Fruit fly (Drosophila melanogaster): ENCODE results near the gene CG3402.

CG3402 gene

dm6 chr3L:697724-698123, 45.0 kb upstream of the CG3402 start:
- TF ChIP-seq CG12769 (tag; optimal IDR thresholded peaks at IDR 0.05) (peak; percentile 86), Deaf1 (tag; optimal IDR thresholded peaks at IDR 0.05) (peak; percentile 83), sd (tag; optimal IDR thresholded peaks at IDR 0.05) (peak; percentile 84), CG15601 (tag; optimal IDR thresholded peaks at IDR 0.05) (no peak), chinmo (GFP tag; IDR thresholded peaks at IDR 0.05; ENCODE audit: partially characterized antibody) (0 out of 4 replicates have a peak, but pooled peaks have one; percentile 60), CG10543 (GFP tag; optimal IDR thresholded peaks at IDR 0.05) (peak; percentile 1), H2.0 (GFP tag; IDR thresholded peaks at IDR 0.05) (no peak), row (GFP tag; IDR thresholded peaks at IDR 0.05) (0 out of 3 replicates have a peak, but pooled peaks have one; percentile 5), CG13894 (tag; optimal IDR thresholded peaks at IDR 0.05) (peak; percentile 100), Spps (tag; optimal IDR thresholded peaks at IDR 0.05) (no peak), pan (optimal IDR thresholded peaks at IDR 0.05) (no peak), pan (GFP tag; optimal IDR thresholded peaks at IDR 0.05 in 1 of 2, IDR thresholded peaks at IDR 0.05 in 1 of 2) (no peak), Med (GFP tag) (peak; percentile 32), Camta (GFP tag; optimal IDR thresholded peaks at IDR 0.05) (no peak), CG8089 (GFP tag; optimal IDR thresholded peaks at IDR 0.05) (no peak), jumu (GFP tag; optimal IDR thresholded peaks at IDR 0.05) (no peak), cad (GFP tag; optimal IDR thresholded peaks at IDR 0.05) (peak; percentile 4), Mrtf (GFP tag; IDR thresholded peaks at IDR 0.05) (no peak), nerfin-1 (tag; optimal IDR thresholded peaks at IDR 0.05) (peak; percentile 33), CG2199 (GFP tag; IDR thresholded peaks at IDR 0.05) (0 out of 3 replicates have a peak, but pooled peaks have one; percentile 23), chm (GFP tag; IDR thresholded peaks at IDR 0.05) (peak; percentile 31; the same call in 1 of the 2 replicates), Bgb (GFP tag; IDR thresholded peaks at IDR 0.05; ENCODE audit: partially characterized antibody) (no peak), cg (GFP tag; optimal IDR thresholded peaks at IDR 0.05) (peak; percentile 31), org-1 (GFP tag; optimal IDR thresholded peaks at IDR 0.05) (no peak), CG10366 (GFP tag; IDR thresholded peaks at IDR 0.05) (no peak), CG8290 (GFP tag; optimal IDR thresholded peaks at IDR 0.05) (no peak), CG8290 (tag; optimal IDR thresholded peaks at IDR 0.05) (peak in 1 of 2 experiments; percentile 38), pros (GFP tag; optimal IDR thresholded peaks at IDR 0.05) (peak; percentile 18)

DNA sequence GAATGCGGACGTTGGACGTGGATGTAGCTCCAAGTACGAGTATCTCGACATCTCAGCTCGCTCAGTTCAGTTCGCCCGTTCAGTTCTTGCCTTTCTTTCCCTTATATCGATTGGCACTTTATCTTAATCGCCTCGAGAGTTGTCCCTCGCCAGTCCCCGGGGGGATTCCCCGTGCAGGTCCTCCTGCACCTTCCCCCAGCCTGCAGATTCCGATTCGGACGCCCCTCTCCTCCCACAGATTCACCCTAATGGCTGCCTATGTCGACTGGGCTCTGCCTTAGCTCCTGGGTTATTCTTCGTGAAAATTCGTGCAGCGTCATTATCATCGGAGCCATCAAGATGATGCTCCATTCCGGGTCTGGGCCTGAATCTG, 44.4 kb upstream of the CG3402 start:
- TF ChIP-seq onecut (GFP tag; IDR thresholded peaks at IDR 0.05): peak; percentile 36; the same call in 1 of the 2 replicates
- no peak for TF ChIP-seq nau (GFP tag; optimal IDR thresholded peaks at IDR 0.05)
- TF ChIP-seq CG17361 (GFP tag; IDR thresholded peaks at IDR 0.05): peak; percentile 5; the same call in 1 of the 3 replicates
- no peak for TF ChIP-seq Side (GFP tag; optimal IDR thresholded peaks at IDR 0.05)
- TF ChIP-seq ac (GFP tag; optimal IDR thresholded peaks at IDR 0.05): no peak
- no peak for TF ChIP-seq eyg (GFP tag; optimal IDR thresholded peaks at IDR 0.05)
- TF ChIP-seq D (optimal IDR thresholded peaks at IDR 0.05): peak; percentile 80
- TF ChIP-seq D (GFP tag; optimal IDR thresholded peaks at IDR 0.05): no peak
- TF ChIP-seq ase (GFP tag; IDR thresholded peaks at IDR 0.05): no peak
- no peak for TF ChIP-seq jumu (GFP tag; optimal IDR thresholded peaks at IDR 0.05)
- TF ChIP-seq crol (GFP tag; IDR thresholded peaks at IDR 0.05): peak; percentile 64; the same call in 1 of the 2 replicates
- no peak for TF ChIP-seq Mrtf (GFP tag; IDR thresholded peaks at IDR 0.05)

- peak; percentile 87 for TF ChIP-seq schlank (tag; optimal IDR thresholded peaks at IDR 0.05)
- TF ChIP-seq Dip3 (GFP tag; optimal IDR thresholded peaks at IDR 0.05): peak; percentile 65
- TF ChIP-seq toy (GFP tag; IDR thresholded peaks at IDR 0.05): peak; percentile 92
- peak; percentile 95 for TF ChIP-seq CG13775 (GFP tag; optimal IDR thresholded peaks at IDR 0.05)
- peak; percentile 78 for TF ChIP-seq rib (GFP tag; IDR thresholded peaks at IDR 0.05)
- peak; percentile 97 for TF ChIP-seq zfh1 (GFP tag; IDR thresholded peaks at IDR 0.05)
- peak; percentile 93 for TF ChIP-seq CG4730 (GFP tag; IDR thresholded peaks at IDR 0.05)
- TF ChIP-seq CG11696 (GFP tag; IDR thresholded peaks at IDR 0.05): peak; percentile 99
- TF ChIP-seq ERR (GFP tag; optimal IDR thresholded peaks at IDR 0.05): peak; percentile 16
- peak; percentile 64 for TF ChIP-seq Atf-2 (GFP tag; optimal IDR thresholded peaks at IDR 0.05)
- no peak for TF ChIP-seq CG42726 (GFP tag; IDR thresholded peaks at IDR 0.05; ENCODE audit: partially characterized antibody)
- TF ChIP-seq inv (GFP tag; IDR thresholded peaks at IDR 0.05; ENCODE audit: partially characterized antibody): no peak
- TF ChIP-seq CG18764 (GFP tag; optimal IDR thresholded peaks at IDR 0.05): peak; percentile 87
These were observed 43.8 kb upstream of the CG3402 start for dm6 chr3L:696404-697054.

All from whole organism, embryonic.